Worm (Caenorhabditis elegans): Measurements from ENCODE around the gene F41B5.1.

- TF ChIP-seq C38D4.7 (GFP tag; optimal IDR thresholded peaks at IDR 0.05) = no peak
- no peak for TF ChIP-seq rnt-1 (tag; optimal IDR thresholded peaks at IDR 0.05)
- no peak for TF ChIP-seq nhr-11 (tag; optimal IDR thresholded peaks at IDR 0.05)
Measured at ce11 chrV:2264455-2264854, 9.1 kb downstream of the F41B5.1 start, which contains the start of gene nhr-183.
